Worm (Caenorhabditis elegans): ENCODE measurements around the gene F56D5.6.

F56D5.6 gene

ce11 chrIV:9398512-9398911 lies 3.2 kb upstream of the F56D5.6 start, which contains the start of gene F56D5.2:
TSS of gene F56D5.2 (minus strand) at chrIV:9398612.
- no peak for TF ChIP-seq nhr-11 (tag; optimal IDR thresholded peaks at IDR 0.05)
- TF ChIP-seq nhr-237 (tag; optimal IDR thresholded peaks at IDR 0.05) = no peak
- no peak for TF ChIP-seq lsy-2 (tag; optimal IDR thresholded peaks at IDR 0.05)
- no peak for TF ChIP-seq R02D3.7 (tag; optimal IDR thresholded peaks at IDR 0.05)
- no peak for TF ChIP-seq nhr-23 (tag; optimal IDR thresholded peaks at IDR 0.05)
- no peak for TF ChIP-seq nhr-25 (tag; optimal IDR thresholded peaks at IDR 0.05)
- no peak for TF ChIP-seq ama-1 (optimal IDR thresholded peaks at IDR 0.05)
- TF ChIP-seq nhr-77 (tag; optimal IDR thresholded peaks at IDR 0.05) = no peak
- TF ChIP-seq ceh-16 (tag; optimal IDR thresholded peaks at IDR 0.05) = no peak
- TF ChIP-seq crh-2 (tag; optimal IDR thresholded peaks at IDR 0.05) = no peak
- TF ChIP-seq unc-55 (GFP tag; optimal IDR thresholded peaks at IDR 0.05) = no peak
- no peak for TF ChIP-seq unc-39 (tag; optimal IDR thresholded peaks at IDR 0.05)
- TF ChIP-seq blmp-1 (tag; optimal IDR thresholded peaks at IDR 0.05; ENCODE audit: insufficient read depth) = no peak
- TF ChIP-seq ztf-11 (tag; optimal IDR thresholded peaks at IDR 0.05) = no peak

DNA sequence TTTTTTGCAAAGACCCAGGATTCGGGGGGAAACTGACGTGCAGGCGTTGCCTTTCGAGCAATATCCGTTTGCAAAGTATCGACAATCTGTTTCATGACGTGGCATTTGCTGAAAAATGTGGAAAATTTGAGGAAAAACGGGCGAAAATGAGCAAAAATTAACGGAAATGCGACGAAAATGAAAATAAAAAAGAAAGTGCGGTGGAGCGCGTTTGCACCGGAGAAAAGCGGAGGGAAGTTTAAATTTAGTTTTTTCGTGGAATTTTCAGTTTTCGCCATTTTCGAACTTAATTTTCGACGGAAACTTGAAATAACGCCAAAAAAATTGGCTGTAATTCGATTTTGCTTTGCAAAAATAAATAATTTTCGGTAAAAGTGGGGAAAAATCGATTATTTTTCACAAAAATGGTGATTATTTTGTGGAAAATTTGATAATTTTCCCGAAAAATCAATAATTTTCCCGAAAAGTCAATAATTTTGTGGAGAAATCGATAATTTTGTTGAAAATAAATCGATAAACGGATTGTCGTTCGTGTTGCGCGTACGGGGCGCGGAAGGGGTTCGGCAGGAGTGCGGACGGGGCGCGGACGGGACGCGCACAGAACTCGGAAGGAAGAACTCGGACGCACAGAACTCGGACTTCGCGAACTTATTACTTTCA lies 2.2 kb downstream of the F56D5.6 start:
- TF ChIP-seq zag-1 (tag; optimal IDR thresholded peaks at IDR 0.05) (no peak), mab-5 (tag; optimal IDR thresholded peaks at IDR 0.05) (no peak), lsy-2 (tag; optimal IDR thresholded peaks at IDR 0.05) (peak in 1 of 2 experiments; percentile 9), F13H6.1 (tag; optimal IDR thresholded peaks at IDR 0.05) (no peak), skn-1 (tag; optimal IDR thresholded peaks at IDR 0.05) (no peak), unc-62 (GFP tag; optimal IDR thresholded peaks at IDR 0.05) (no peak), crh-2 (tag; optimal IDR thresholded peaks at IDR 0.05) (no peak), nhr-12 (tag; optimal IDR thresholded peaks at IDR 0.05) (no peak), sma-3 (GFP tag; optimal IDR thresholded peaks at IDR 0.05) (no peak), nhr-21 (tag; optimal IDR thresholded peaks at IDR 0.05) (no peak), nhr-11 (tag; optimal IDR thresholded peaks at IDR 0.05) (no peak), C34F6.9 (tag; optimal IDR thresholded peaks at IDR 0.05) (peak; percentile 14), gmeb-1 (tag; optimal IDR thresholded peaks at IDR 0.05) (peak; percentile 88), sma-9 (GFP tag; optimal IDR thresholded peaks at IDR 0.05) (no peak), sma-9 (tag; optimal IDR thresholded peaks at IDR 0.05) (no peak), unc-55 (GFP tag; optimal IDR thresholded peaks at IDR 0.05) (no peak), ztf-11 (tag; optimal IDR thresholded peaks at IDR 0.05) (no peak), mdl-1 (tag; optimal IDR thresholded peaks at IDR 0.05) (no peak), nhr-129 (tag; optimal IDR thresholded peaks at IDR 0.05) (no peak), nhr-6 (tag; optimal IDR thresholded peaks at IDR 0.05) (no peak), Y55F3AM.14 (GFP tag; optimal IDR thresholded peaks at IDR 0.05) (no peak)

DNA sequence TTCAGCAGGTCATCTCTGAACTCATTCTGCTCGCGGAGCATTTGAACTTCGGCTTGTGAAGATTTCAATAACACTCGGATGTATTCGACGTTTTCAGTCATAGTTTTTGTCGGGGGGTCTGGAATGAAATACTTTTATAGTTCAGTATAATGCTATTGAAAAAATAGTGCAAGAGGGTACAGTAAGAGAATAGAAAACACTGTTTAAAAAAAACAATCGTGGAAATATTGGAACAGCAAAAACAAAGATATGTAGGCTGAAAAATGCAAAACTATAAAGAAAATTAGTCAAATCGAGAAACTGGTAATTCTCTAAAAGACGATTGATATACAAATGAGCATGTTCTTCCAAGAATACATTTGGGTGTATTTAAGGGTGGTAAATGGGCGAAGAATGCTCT lies 6.3 kb downstream of the F56D5.6 start, which contains the start of gene F56D5.5:
TSS of gene F56D5.5 (minus strand) at position 101 of the 400 bp plus-strand sequence.
- no peak for TF ChIP-seq mdl-1 (tag; optimal IDR thresholded peaks at IDR 0.05)
- no peak for TF ChIP-seq gmeb-1 (tag; optimal IDR thresholded peaks at IDR 0.05)
- TF ChIP-seq ceh-16 (tag; optimal IDR thresholded peaks at IDR 0.05) = no peak
- no peak for TF ChIP-seq crh-2 (tag; optimal IDR thresholded peaks at IDR 0.05)
- no peak for TF ChIP-seq nhr-11 (tag; optimal IDR thresholded peaks at IDR 0.05)
- TF ChIP-seq lin-13 (GFP tag; optimal IDR thresholded peaks at IDR 0.05) = no peak
- no peak for TF ChIP-seq sma-9 (GFP tag; optimal IDR thresholded peaks at IDR 0.05)
- no peak for TF ChIP-seq sma-9 (tag; optimal IDR thresholded peaks at IDR 0.05)

DNA sequence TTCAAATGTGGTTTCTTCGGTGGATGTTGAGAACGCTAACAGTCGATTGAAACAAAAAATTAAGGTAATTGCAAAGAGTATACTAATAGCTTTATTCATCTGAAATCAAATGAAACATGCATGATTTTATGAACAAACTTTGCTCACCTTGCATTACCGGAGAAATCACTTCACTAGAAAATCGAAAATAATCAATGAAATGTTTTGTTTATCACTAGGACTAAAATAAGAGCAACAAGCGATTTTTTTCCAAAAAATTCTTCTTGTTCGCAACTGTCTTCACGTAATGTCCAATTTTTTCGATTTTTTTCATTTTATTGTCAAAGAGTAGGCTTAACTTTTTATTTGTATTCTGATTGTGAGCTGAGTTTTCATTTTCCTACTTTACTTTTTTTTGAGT lies 20.7 kb downstream of the F56D5.6 start, which contains the start of gene F56D5.9:
TSS of gene F56D5.9 (minus strand) at position 101 of the 400 bp plus-strand sequence.
- TF ChIP-seq ZK546.5 (tag; optimal IDR thresholded peaks at IDR 0.05) = no peak
- no peak for TF ChIP-seq gmeb-1 (tag; optimal IDR thresholded peaks at IDR 0.05)
- TF ChIP-seq R02D3.7 (tag; optimal IDR thresholded peaks at IDR 0.05) = no peak

ce11 chrIV:9423095-9423494 lies 21.4 kb downstream of the F56D5.6 start, which contains the start of gene srxa-2:
TSS of gene srxa-2 (plus strand) at chrIV:9423395.
- TF ChIP-seq C34F6.9 (tag; optimal IDR thresholded peaks at IDR 0.05) = no peak
- TF ChIP-seq mbf-1 (tag; optimal IDR thresholded peaks at IDR 0.05) = no peak
- no peak for TF ChIP-seq F13H6.1 (tag; optimal IDR thresholded peaks at IDR 0.05)
- TF ChIP-seq mdl-1 (tag; optimal IDR thresholded peaks at IDR 0.05) = no peak
- no peak for TF ChIP-seq unc-62 (GFP tag; optimal IDR thresholded peaks at IDR 0.05)
- TF ChIP-seq nhr-25 (tag; optimal IDR thresholded peaks at IDR 0.05) = no peak
- TF ChIP-seq alr-1 (tag; optimal IDR thresholded peaks at IDR 0.05) = no peak
- TF ChIP-seq Y55F3AM.14 (GFP tag; optimal IDR thresholded peaks at IDR 0.05) = no peak
- TF ChIP-seq dmd-4 (tag; optimal IDR thresholded peaks at IDR 0.05) = no peak
- TF ChIP-seq ztf-11 (tag; optimal IDR thresholded peaks at IDR 0.05) = no peak
- TF ChIP-seq nhr-129 (tag; optimal IDR thresholded peaks at IDR 0.05) = no peak
- TF ChIP-seq lin-39 (tag; optimal IDR thresholded peaks at IDR 0.05) = no peak
- no peak for TF ChIP-seq blmp-1 (tag; optimal IDR thresholded peaks at IDR 0.05; ENCODE audit: insufficient read depth)
- no peak for TF ChIP-seq ztf-1 (GFP tag; conservative IDR thresholded peaks at IDR 0.05)
- TF ChIP-seq snpc-4 (tag; optimal IDR thresholded peaks at IDR 0.05) = no peak
